Worm (Caenorhabditis elegans) whole organism, young adult: ENCODE results near the gene mog-4.

Experiments used
- B0019.2 ChIP-seq: fragments of 200-800 bp; sonication (Bioruptor generic); conservative IDR thresholded peaks from 2 replicates; pipeline ENCODE4 v1.3.6; 2022; ENCODE audit warnings: missing genetic modification reagents, missing genetic modification characterization, missing compliant biosample characterization
- B0261.1 ChIP-seq: sonication (generic microtip); optimal IDR thresholded peaks from 2 replicates; lab custom pipeline; 2016; ENCODE audit warnings: mild to moderate bottlenecking, missing genetic modification characterization, moderate library complexity, missing compliant biosample characterization
- F37B4.10 ChIP-seq: fragments of 200-800 bp; sonication (Bioruptor generic); IDR thresholded peaks from 2 replicates; pipeline ENCODE4 v1.3.6; 2022; ENCODE audit warnings: missing genetic modification characterization, missing compliant biosample characterization
- F49E8.2 ChIP-seq: sonication (generic microtip); optimal IDR thresholded peaks from 3 replicates; lab custom pipeline; 2017; ENCODE audit warnings: missing genetic modification characterization, mild to moderate bottlenecking, missing compliant biosample characterization, antibody characterized with exemption, moderate library complexity; ENCODE audit not compliant: insufficient read depth
- T26A5.8 ChIP-seq: sonication (generic microtip); optimal IDR thresholded peaks from 2 replicates; lab custom pipeline; 2016; ENCODE audit warnings: missing genetic modification characterization, missing compliant biosample characterization
- Y53F4B.3 ChIP-seq: fragments of 200-800 bp; sonication (Bioruptor generic); IDR thresholded peaks from 2 replicates; pipeline ENCODE4 v1.3.6; 2022; ENCODE audit warnings: missing genetic modification reagents, missing genetic modification characterization, missing compliant biosample characterization
- Y53G8AR.9 ChIP-seq: fragments of 200-800 bp; sonication (Bioruptor generic); conservative IDR thresholded peaks from 2 replicates; pipeline ENCODE4 v1.3.6; 2022; ENCODE audit warnings: missing genetic modification reagents, missing genetic modification characterization, missing compliant biosample characterization
- Y79H2A.3 ChIP-seq: fragments of 200-800 bp; sonication (Bioruptor generic); conservative IDR thresholded peaks from 2 replicates; pipeline ENCODE4 v1.3.6; 2022; ENCODE audit warnings: missing genetic modification reagents, missing genetic modification characterization, missing compliant biosample characterization
- Y95B8A.8 ChIP-seq: fragments of 200-800 bp; sonication (Bioruptor generic); IDR thresholded peaks from 2 replicates; pipeline ENCODE4 v1.3.6; 2022; ENCODE audit warnings: missing genetic modification reagents, missing genetic modification characterization, missing compliant biosample characterization
- akir-1 ChIP-seq: fragments of 200-800 bp; sonication (Bioruptor generic); optimal IDR thresholded peaks from 2 replicates; lab custom pipeline; 2018; ENCODE audit warnings: mild to moderate bottlenecking, missing genetic modification characterization, moderate library complexity, missing compliant biosample characterization
- aptf-3 ChIP-seq: fragments of 200-800 bp; sonication (Bioruptor generic); IDR thresholded peaks from 2 replicates; pipeline ENCODE4 v1.3.6; 2022; ENCODE audit warnings: missing genetic modification characterization, missing compliant biosample characterization
- attf-5 ChIP-seq: fragments of 200-800 bp; sonication (Bioruptor generic); optimal IDR thresholded peaks from 2 replicates; lab custom pipeline; 2018; ENCODE audit warnings: mild to moderate bottlenecking, missing genetic modification characterization, missing compliant biosample characterization
- bed-2 ChIP-seq: fragments of 200-800 bp; sonication (Bioruptor generic); IDR thresholded peaks from 2 replicates; pipeline ENCODE4 v1.3.6; 2022; ENCODE audit warnings: missing genetic modification reagents, missing genetic modification characterization, missing compliant biosample characterization
- ceh-100 ChIP-seq: fragments of 200-800 bp; sonication (Bioruptor generic); IDR thresholded peaks from 2 replicates; pipeline ENCODE4 v1.3.6; 2022; ENCODE audit warnings: missing genetic modification reagents, missing genetic modification characterization, missing compliant biosample characterization
- ceh-79 ChIP-seq: sonication (generic microtip); optimal IDR thresholded peaks from 2 replicates; lab custom pipeline; 2017; ENCODE audit warnings: mild to moderate bottlenecking, missing genetic modification characterization, missing compliant biosample characterization
- ceh-91 ChIP-seq: fragments of 200-800 bp; sonication (Bioruptor generic); IDR thresholded peaks from 2 replicates; pipeline ENCODE4 v1.3.6; 2022; ENCODE audit warnings: missing genetic modification reagents, missing genetic modification characterization, missing compliant biosample characterization
- die-1 ChIP-seq: sonication (generic microtip); optimal IDR thresholded peaks from 2 replicates; lab custom pipeline; 2016; ENCODE audit warnings: missing genotype, mild to moderate bottlenecking, missing genetic modification characterization, missing compliant biosample characterization
- ekl-4 ChIP-seq: fragments of 200-800 bp; sonication (Bioruptor generic); IDR thresholded peaks from 2 replicates; pipeline ENCODE4 v1.3.6; 2022; ENCODE audit warnings: missing genetic modification reagents, missing genetic modification characterization, missing compliant biosample characterization
- fkh-3 ChIP-seq: sonication (generic microtip); optimal IDR thresholded peaks from 2 replicates; lab custom pipeline; 2016; ENCODE audit warnings: mild to moderate bottlenecking, missing genetic modification characterization, missing compliant biosample characterization
- hlh-26 ChIP-seq: fragments of 200-800 bp; sonication (Bioruptor generic); conservative IDR thresholded peaks from 2 replicates; pipeline ENCODE4 v1.3.6; 2022; ENCODE audit warnings: missing genetic modification reagents, missing genetic modification characterization, missing compliant biosample characterization
- hmg-1.2 ChIP-seq: fragments of 200-800 bp; sonication (Bioruptor generic); IDR thresholded peaks from 2 replicates; pipeline ENCODE4 v1.3.6; 2022; ENCODE audit warnings: missing genetic modification reagents, missing genetic modification characterization, missing compliant biosample characterization
- hsf-1 ChIP-seq: fragments of 200-800 bp; sonication (Bioruptor generic); IDR thresholded peaks from 2 replicates; pipeline ENCODE4 v1.3.6; 2022; ENCODE audit warnings: missing genetic modification reagents, missing genetic modification characterization, missing compliant biosample characterization
- lin-40 ChIP-seq: sonication (generic microtip); optimal IDR thresholded peaks from 2 replicates; lab custom pipeline; 2016; ENCODE audit warnings: missing genetic modification characterization, mild to moderate bottlenecking, missing compliant biosample characterization, missing genotype, missing genetic modification reagents
- madf-6 ChIP-seq: fragments of 200-800 bp; sonication (Bioruptor generic); IDR thresholded peaks from 2 replicates; pipeline ENCODE4 v1.3.6; 2022; ENCODE audit warnings: missing genetic modification reagents, missing genetic modification characterization, missing compliant biosample characterization
- nhr-90 ChIP-seq: sonication (generic microtip); optimal IDR thresholded peaks from 2 replicates; lab custom pipeline; 2016; ENCODE audit warnings: missing genotype, mild to moderate bottlenecking, missing genetic modification characterization, missing compliant biosample characterization
- rec-8 ChIP-seq, 2 experiments: sonication (generic microtip); optimal IDR thresholded peaks; 2 replicates each; lab custom pipeline; 2016; ENCODE audit warnings: mild to moderate bottlenecking in 2 of 2, missing genetic modification characterization in 2 of 2, missing genetic modification reagents in 2 of 2, missing genotype in 2 of 2, missing biosample characterization in 1 of 2, missing compliant biosample characterization in 1 of 2, moderate library complexity in 1 of 2
- rpc-1 ChIP-seq, 2 experiments: fragments of 150-350 bp in 1 of 2; sonication (generic microtip) in 1 of 2; optimal IDR thresholded peaks; 2 replicates each; lab custom pipeline; 2014 to 2018; ENCODE audit warnings: missing biosample characterization in 1 of 2, missing genetic modification characterization in 1 of 2, missing genetic modification reagents in 1 of 2, missing genotype in 1 of 2
- snpc-1.3 ChIP-seq: sonication (generic microtip); optimal IDR thresholded peaks from 2 replicates; lab custom pipeline; 2017; ENCODE audit warnings: missing genetic modification characterization, mild to moderate bottlenecking, missing compliant biosample characterization, antibody characterized with exemption, moderate library complexity, missing genotype, missing genetic modification reagents; ENCODE audit not compliant: insufficient read depth
- snpc-4 ChIP-seq, 5 experiments: fragments of 150-350 bp in 1 of 5; sonication (generic microtip) in 4 of 5; optimal IDR thresholded peaks; 2 replicates each; lab custom pipeline; 2014 to 2018; ENCODE audit warnings: missing genetic modification characterization in 5 of 5, missing biosample characterization in 3 of 5, antibody characterized with exemption in 2 of 5, mild to moderate bottlenecking in 2 of 5, missing compliant biosample characterization in 2 of 5, missing genotype in 2 of 5, moderate library complexity in 2 of 5, missing genetic modification reagents in 1 of 5
- unc-130 ChIP-seq: sonication (generic microtip); optimal IDR thresholded peaks from 2 replicates; lab custom pipeline; 2016; ENCODE audit warnings: missing genetic modification reagents, missing genetic modification characterization, missing compliant biosample characterization
- xnd-1 ChIP-seq: sonication (generic microtip); optimal IDR thresholded peaks from 2 replicates; lab custom pipeline; 2016; ENCODE audit warnings: missing genotype, missing genetic modification reagents, missing genetic modification characterization, missing compliant biosample characterization
- ztf-22 ChIP-seq: fragments of 200-800 bp; sonication (Bioruptor generic); optimal IDR thresholded peaks from 2 replicates; lab custom pipeline; 2018; ENCODE audit warnings: mild to moderate bottlenecking, missing genetic modification characterization, moderate library complexity, missing compliant biosample characterization
- ztf-25 ChIP-seq: fragments of 200-800 bp; sonication (Bioruptor generic); IDR thresholded peaks from 2 replicates; pipeline ENCODE4 v1.3.6; 2022; ENCODE audit warnings: missing genetic modification reagents, missing genetic modification characterization, missing compliant biosample characterization
- ztf-28 ChIP-seq: fragments of 200-800 bp; sonication (Bioruptor generic); IDR thresholded peaks from 2 replicates; pipeline ENCODE4 v1.3.6; 2022; ENCODE audit warnings: missing genetic modification reagents, missing genetic modification characterization, missing compliant biosample characterization

Gene mog-4

DNA sequence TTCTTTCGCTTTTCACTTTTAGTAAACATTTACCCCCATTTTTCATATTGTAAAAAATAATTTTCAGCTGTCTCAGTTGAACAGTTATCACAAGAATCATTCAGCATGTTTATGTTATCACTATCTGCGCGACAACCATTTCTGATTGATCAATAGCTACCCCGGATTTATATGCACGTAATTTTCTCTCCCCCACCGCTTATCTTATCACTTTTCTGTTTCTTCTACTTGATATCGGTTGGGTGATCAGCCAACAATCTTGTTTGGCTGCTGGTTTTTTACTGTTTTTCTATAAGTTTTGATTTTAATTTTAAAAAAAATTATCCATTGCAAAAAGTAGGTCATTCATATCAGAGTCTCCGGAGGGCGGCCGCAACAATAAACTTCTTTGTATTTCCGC is 36.4 kb upstream of the mog-4 start:
- 0 out of 2 replicates have a peak, but pooled peaks have one; percentile 17 for TF ChIP-seq madf-6
- no peak for TF ChIP-seq Y53G8AR.9 (GFP tag; lab: Robert Waterston, UW)

DNA sequence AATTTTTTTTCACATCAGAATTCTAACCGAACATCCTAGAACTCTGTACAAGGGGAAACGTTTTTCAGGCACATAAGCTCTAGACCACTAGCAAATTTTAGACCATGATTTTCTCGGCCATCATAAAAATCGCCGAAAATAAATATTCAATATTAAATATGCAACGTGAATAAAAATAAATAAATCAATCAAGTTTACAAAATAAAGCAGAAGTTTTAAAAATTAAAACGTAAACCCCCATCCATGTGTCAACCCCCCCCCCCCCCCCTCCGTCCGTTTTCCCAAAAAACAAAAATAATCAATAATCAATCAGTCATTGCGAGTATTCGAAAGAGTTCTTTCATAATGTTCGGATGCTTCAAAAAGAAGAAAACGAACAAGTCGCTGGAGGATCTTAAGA is 31.9 kb upstream of the mog-4 start, which contains the start of gene catp-4:
TSS of gene catp-4 (plus strand) at position 301 of the 400 bp plus-strand sequence.
- TF ChIP-seq Y53F4B.3 (GFP tag; lab: Robert Waterston, UW) (no peak), fkh-3 (no peak), akir-1 (GFP tag; lab: Kevin White, UChicago) (no peak), bed-2 (no peak), rec-8 (tag; optimal IDR thresholded peaks at IDR 0.05; lab: Kevin White, UChicago) (no peak), die-1 (tag; lab: Kevin White, UChicago) (no peak), Y95B8A.8 (GFP tag; lab: Robert Waterston, UW) (no peak), lin-40 (no peak), ztf-25 (GFP tag; lab: Robert Waterston, UW) (no peak)
- TF ChIP-seq, all 124 proteins: peak for 0

DNA sequence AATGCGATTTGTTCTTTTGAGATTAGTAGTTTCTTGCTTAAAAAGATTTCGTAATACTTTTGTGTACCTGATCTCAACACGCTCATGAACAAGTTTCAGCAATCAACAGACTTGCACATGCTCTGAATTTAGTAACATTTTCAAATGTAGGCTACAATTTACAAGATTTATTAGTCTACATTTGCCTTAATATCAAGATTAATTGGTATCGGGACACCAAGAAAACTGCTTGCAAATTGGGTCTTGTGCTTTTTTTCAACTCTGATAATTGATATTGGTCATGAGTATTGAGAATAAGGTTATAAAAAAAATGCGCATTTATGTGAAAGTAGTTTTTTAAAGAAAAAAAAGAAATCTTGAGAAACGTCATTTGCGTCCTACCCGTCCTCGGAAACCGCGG is 31.2 kb upstream of the mog-4 start:
- TF ChIP-seq hmg-1.2 (GFP tag; lab: Robert Waterston, UW) (no peak), snpc-1.3 (tag; lab: Kevin White, UChicago) (no peak), ceh-100 (GFP tag; lab: Robert Waterston, UW) (no peak), ztf-22 (GFP tag; lab: Kevin White, UChicago) (no peak), ekl-4 (GFP tag; lab: Robert Waterston, UW) (no peak), hsf-1 (no peak), rpc-1 (optimal IDR thresholded peaks at IDR 0.05; lab: Kevin White, UChicago) (no peak), rpc-1 (tag; optimal IDR thresholded peaks at IDR 0.05; lab: Kevin White, UChicago) (no peak), B0019.2 (GFP tag; lab: Robert Waterston, UW) (no peak), F49E8.2 (tag; lab: Kevin White, UChicago) (no peak), nhr-90 (no peak), xnd-1 (tag; lab: Kevin White, UChicago) (no peak), Y79H2A.3 (GFP tag; lab: Robert Waterston, UW) (no peak), ztf-28 (GFP tag; lab: Robert Waterston, UW) (no peak), hlh-26 (GFP tag; lab: Robert Waterston, UW) (no peak)

DNA sequence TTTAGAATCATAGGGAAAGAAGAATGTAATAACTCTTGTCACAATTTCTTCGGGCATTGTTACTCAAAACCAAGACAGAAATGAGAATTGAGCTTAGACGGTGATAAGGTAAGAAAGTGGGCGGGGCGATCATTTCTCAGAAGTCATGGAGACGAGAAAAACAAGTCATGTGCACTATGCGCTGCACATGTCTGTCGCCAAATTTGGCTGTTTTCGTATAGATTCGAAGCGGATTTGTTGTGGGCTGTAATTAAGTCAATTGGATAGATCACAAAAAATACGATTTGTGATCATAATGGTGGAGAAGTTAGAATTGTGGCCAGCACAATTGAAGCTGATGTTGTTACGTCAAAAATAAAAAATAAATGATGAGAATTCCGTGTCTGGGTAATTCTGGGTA is 30.3 kb upstream of the mog-4 start, which contains the start of gene C01G12.7:
TSS of gene C01G12.7 (minus strand) at position 195 of the 400 bp plus-strand sequence.
- TF ChIP-seq B0261.1 (tag; lab: Kevin White, UChicago): no peak
- TF ChIP-seq F37B4.10: no peak
- no peak for TF ChIP-seq unc-130 (GFP tag; lab: Kevin White, UChicago)
- TF ChIP-seq aptf-3 (GFP tag; lab: Robert Waterston, UW): no peak
- no peak for TF ChIP-seq ceh-91 (GFP tag; lab: Robert Waterston, UW)
- no peak for TF ChIP-seq ceh-79 (tag; lab: Kevin White, UChicago)
- TF ChIP-seq Y53G8AR.9 (GFP tag; lab: Robert Waterston, UW): no peak
- TF ChIP-seq attf-5 (GFP tag; lab: Kevin White, UChicago): no peak
- TF ChIP-seq snpc-4 (GFP tag; optimal IDR thresholded peaks at IDR 0.05; lab: Kevin White, UChicago): no peak
- no peak for TF ChIP-seq snpc-4 (tag; optimal IDR thresholded peaks at IDR 0.05; lab: Kevin White, UChicago)
- no peak for TF ChIP-seq T26A5.8 (tag; lab: Kevin White, UChicago)
